Fruit fly (Drosophila melanogaster) whole organism, wandering third instar larva: Measurements from ENCODE around the gene Cdep.

Experiments used
- Abd-B ChIP-seq: fragments of >200 bp; optimal IDR thresholded peaks from 2 replicates; lab custom pipeline; 2017; ENCODE audit warnings: missing biosample characterization, missing genetic modification characterization
- CG32264 ChIP-seq: fragments of 200-800 bp; sonication (Bioruptor generic); optimal IDR thresholded peaks from 2 replicates; lab custom pipeline; 2016; ENCODE audit warnings: missing biosample characterization, missing genetic modification characterization
- CrebA ChIP-seq: fragments of 200-800 bp; sonication (Bioruptor generic); optimal IDR thresholded peaks from 2 replicates; lab custom pipeline; 2016; ENCODE audit warnings: missing biosample characterization, mild to moderate bottlenecking, missing genetic modification characterization, borderline replicate concordance
- Dfd ChIP-seq: fragments of >200 bp; optimal IDR thresholded peaks from 2 replicates; lab custom pipeline; 2017; ENCODE audit warnings: missing biosample characterization, missing genetic modification characterization
- HLH106 ChIP-seq: fragments of 200-800 bp; optimal IDR thresholded peaks from 3 replicates; lab custom pipeline; 2019; ENCODE audit warnings: missing biosample characterization, mild to moderate bottlenecking, missing genetic modification characterization, moderate library complexity
- Hr83 ChIP-seq: fragments of 200-300 bp; sonication (Bioruptor generic); optimal IDR thresholded peaks from 2 replicates; lab custom pipeline; 2016; ENCODE audit warnings: missing biosample characterization, mild to moderate bottlenecking, missing genetic modification characterization, moderate library complexity; ENCODE audit not compliant: poor library complexity, severe bottlenecking
- Mio ChIP-seq: sonication (Bioruptor generic); optimal IDR thresholded peaks from 2 replicates; lab custom pipeline; 2016; ENCODE audit warnings: missing biosample characterization, missing genetic modification characterization
- Myc ChIP-seq: fragments of >200 bp; optimal IDR thresholded peaks from 2 replicates; lab custom pipeline; 2017
- N ChIP-seq: fragments of >200 bp; optimal IDR thresholded peaks from 2 replicates; lab custom pipeline; 2018; ENCODE audit warnings: missing biosample characterization, missing external identifiers, missing genetic modification characterization
- Rel ChIP-seq, 2 experiments: fragments of 200-800 bp; sonication (Bioruptor generic) in 1 of 2; optimal IDR thresholded peaks; 2 replicates in 1 of 2; 3 replicates in 1 of 2; lab custom pipeline; 2016 to 2019; ENCODE audit warnings: mild to moderate bottlenecking in 2 of 2, missing biosample characterization in 2 of 2, missing genetic modification characterization in 2 of 2, moderate library complexity in 1 of 2
- Sp1 ChIP-seq: fragments of 200-800 bp; sonication (Bioruptor generic); optimal IDR thresholded peaks from 3 replicates; lab custom pipeline; 2019; ENCODE audit warnings: missing biosample characterization, mild to moderate bottlenecking, missing genetic modification characterization, moderate library complexity
- Vsx2 ChIP-seq: fragments of 200-300, 225-300 bp; sonication (Bioruptor generic); optimal IDR thresholded peaks from 2 replicates; lab custom pipeline; 2018; ENCODE audit warnings: missing biosample characterization, missing genetic modification characterization; ENCODE audit not compliant: partially characterized antibody
- dl ChIP-seq, 2 experiments: fragments of 175-275, 200-275 bp in 1 of 2; fragments of 200-275 bp in 1 of 2; sonication (Bioruptor generic); optimal IDR thresholded peaks; lab custom pipeline; 2018; ENCODE audit warnings: mild to moderate bottlenecking in 2 of 2, missing biosample characterization in 2 of 2, missing genetic modification characterization in 2 of 2, moderate library complexity in 2 of 2; ENCODE audit not compliant: partially characterized antibody in 2 of 2, insufficient read depth in 1 of 2
- dsf ChIP-seq: sonication (Bioruptor generic); optimal IDR thresholded peaks from 2 replicates; lab custom pipeline; 2016; ENCODE audit warnings: missing biosample characterization, missing genetic modification characterization, borderline replicate concordance
- ey ChIP-seq: fragments of 200-800 bp; sonication (Bioruptor generic); optimal IDR thresholded peaks from 2 replicates; lab custom pipeline; 2016; ENCODE audit warnings: missing biosample characterization, missing genetic modification characterization
- foxo ChIP-seq, 2 experiments: fragments of 200-800 bp; sonication (Bioruptor generic); optimal IDR thresholded peaks; 2 replicates in 1 of 2; 3 replicates in 1 of 2; lab custom pipeline; 2016 to 2017; ENCODE audit warnings: missing biosample characterization in 2 of 2, missing genetic modification characterization in 2 of 2
- fru ChIP-seq: fragments of 200-800 bp; sonication (Bioruptor generic); optimal IDR thresholded peaks from 3 replicates; lab custom pipeline; 2016; ENCODE audit warnings: missing biosample characterization, mild to moderate bottlenecking, missing genetic modification characterization
- h ChIP-seq: fragments of 200-800 bp; sonication (Bioruptor generic); optimal IDR thresholded peaks from 3 replicates; lab custom pipeline; 2016; ENCODE audit warnings: missing biosample characterization, mild to moderate bottlenecking, missing genetic modification characterization
- lola ChIP-seq: fragments of >200 bp; optimal IDR thresholded peaks from 2 replicates; lab custom pipeline; 2017; ENCODE audit warnings: missing biosample characterization, missing genetic modification characterization
- rgr ChIP-seq: fragments of 200-800 bp; sonication (Bioruptor generic); optimal IDR thresholded peaks from 3 replicates; lab custom pipeline; 2016; ENCODE audit warnings: missing biosample characterization, mild to moderate bottlenecking, missing genetic modification characterization
- sage ChIP-seq: fragments of 200-800 bp; sonication (Bioruptor generic); optimal IDR thresholded peaks from 2 replicates; lab custom pipeline; 2016; ENCODE audit warnings: missing biosample characterization, mild to moderate bottlenecking, missing genetic modification characterization
- sv ChIP-seq: fragments of 200-800 bp; sonication (Bioruptor generic); optimal IDR thresholded peaks from 3 replicates; lab custom pipeline; 2016; ENCODE audit warnings: missing biosample characterization, missing genetic modification characterization
- tai ChIP-seq: sonication (Bioruptor generic); optimal IDR thresholded peaks from 2 replicates; lab custom pipeline; 2016; ENCODE audit warnings: missing biosample characterization, missing genetic modification characterization
- woc ChIP-seq: sonication (Bioruptor generic); optimal IDR thresholded peaks from 2 replicates; lab custom pipeline; 2016; ENCODE audit warnings: missing biosample characterization, mild to moderate bottlenecking, missing genetic modification characterization

Cdep gene

DNA sequence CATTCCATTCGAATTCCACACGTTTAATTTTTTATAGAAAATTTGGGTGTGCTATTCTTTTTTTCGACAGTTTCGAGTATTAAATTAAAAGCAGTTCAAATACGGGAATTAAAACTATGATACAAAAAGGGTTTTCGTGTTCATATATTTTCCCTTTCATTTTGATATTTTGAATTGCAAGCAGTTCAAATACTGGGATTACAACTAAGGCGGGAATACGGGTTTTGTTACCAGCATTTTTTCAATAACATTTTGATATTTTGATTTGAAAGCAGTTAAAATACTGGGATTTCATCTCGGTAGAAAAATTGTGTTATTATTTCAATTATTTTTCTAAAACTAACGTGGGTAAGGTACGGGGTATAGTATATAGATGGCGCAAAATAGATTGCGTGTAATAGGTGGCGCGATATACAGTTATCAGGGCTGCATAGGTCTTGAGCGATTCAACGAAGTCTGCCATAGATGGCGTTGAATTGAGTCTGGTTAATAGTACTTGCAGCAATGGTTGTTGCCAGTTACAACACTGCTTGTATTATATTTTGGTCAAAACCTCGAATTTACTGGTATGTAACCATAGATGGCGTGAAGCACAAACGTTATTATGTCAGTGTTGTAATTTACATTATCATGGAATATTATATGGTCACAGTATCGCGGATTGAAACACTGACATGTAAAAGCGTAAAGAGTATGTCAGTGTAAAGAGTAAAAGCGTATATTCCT, 60.2 kb downstream of the Cdep start (continued):
- TF ChIP-seq Dfd (GFP tag; lab: Kevin White, UChicago) (no peak), woc (GFP tag; lab: Kevin White, UChicago) (no peak)

dm6 chr3R:4972961-4973595, 62.7 kb downstream of the Cdep start:
- TF ChIP-seq Myc = peak; percentile 84
- TF ChIP-seq Sp1 (GFP tag; lab: Kevin White, UChicago) = no peak
- no peak for TF ChIP-seq fru
- peak; percentile 70 for TF ChIP-seq N
- no peak for TF ChIP-seq Rel (GFP tag; optimal IDR thresholded peaks at IDR 0.05; lab: Kevin White, UChicago)
- no peak for TF ChIP-seq Rel (tag; optimal IDR thresholded peaks at IDR 0.05; lab: Kevin White, UChicago)
- TF ChIP-seq sv (GFP tag; lab: Kevin White, UChicago) = no peak
- no peak for TF ChIP-seq rgr (GFP tag; lab: Kevin White, UChicago)
- TF ChIP-seq Dfd (GFP tag; lab: Kevin White, UChicago) = no peak
- no peak for TF ChIP-seq HLH106 (tag; lab: Kevin White, UChicago)
- peak; percentile 69 for TF ChIP-seq Vsx2 (GFP tag; lab: Kevin White, UChicago)

DNA sequence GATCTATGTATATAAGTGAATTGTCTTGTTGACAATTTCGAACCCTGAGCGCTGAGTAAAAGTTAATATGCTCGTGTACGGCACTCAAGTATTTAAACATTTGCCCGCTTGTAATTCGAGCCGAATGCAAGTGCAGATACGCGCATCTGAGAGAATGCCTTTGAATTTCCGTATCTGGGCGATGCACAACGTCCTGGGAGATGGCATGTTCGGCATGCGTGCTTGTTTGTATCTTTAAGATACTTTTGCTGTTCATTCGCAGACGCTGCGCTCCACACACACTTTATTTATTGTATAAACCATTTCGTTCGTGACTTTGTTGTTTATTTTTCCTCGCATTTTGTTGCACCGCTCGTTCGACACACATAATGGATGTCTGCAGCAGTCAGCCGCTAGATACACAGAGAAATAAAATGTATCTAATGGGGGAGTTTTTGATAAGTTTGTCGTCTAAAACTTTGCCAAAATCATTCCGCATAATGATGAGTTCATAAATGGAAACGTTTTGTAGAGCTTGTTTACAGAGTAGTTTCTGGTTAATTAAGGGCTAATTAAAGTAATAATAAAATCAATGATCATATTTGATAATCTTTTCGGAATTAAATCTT, 63.5 kb downstream of the Cdep start:
- TF ChIP-seq dl (GFP tag; optimal IDR thresholded peaks at IDR 0.05; lab: Kevin White, UChicago; ENCODE audit: insufficient read depth in 1 of 2, partially characterized antibody in 2 of 2) = no peak
- no peak for TF ChIP-seq Hr83
- no peak for TF ChIP-seq foxo (GFP tag; optimal IDR thresholded peaks at IDR 0.05; lab: Kevin White, UChicago)
- TF ChIP-seq fru = peak; percentile 10
- no peak for TF ChIP-seq Myc
- TF ChIP-seq lola = no peak
- no peak for TF ChIP-seq sage (GFP tag; lab: Kevin White, UChicago)

- TF ChIP-seq woc (GFP tag; lab: Kevin White, UChicago) = peak; percentile 38
- peak; percentile 8 for TF ChIP-seq tai (GFP tag; lab: Kevin White, UChicago)
- no peak for TF ChIP-seq HLH106 (tag; lab: Kevin White, UChicago)
- no peak for TF ChIP-seq Dfd (GFP tag; lab: Kevin White, UChicago)
- TF ChIP-seq CG32264 (GFP tag; lab: Kevin White, UChicago) = no peak
- peak in 1 of 2 experiments; percentile 9 for TF ChIP-seq foxo (GFP tag; optimal IDR thresholded peaks at IDR 0.05; lab: Kevin White, UChicago)
Observed at dm6 chr3R:4974514-4975314, 64.4 kb downstream of the Cdep start.

DNA sequence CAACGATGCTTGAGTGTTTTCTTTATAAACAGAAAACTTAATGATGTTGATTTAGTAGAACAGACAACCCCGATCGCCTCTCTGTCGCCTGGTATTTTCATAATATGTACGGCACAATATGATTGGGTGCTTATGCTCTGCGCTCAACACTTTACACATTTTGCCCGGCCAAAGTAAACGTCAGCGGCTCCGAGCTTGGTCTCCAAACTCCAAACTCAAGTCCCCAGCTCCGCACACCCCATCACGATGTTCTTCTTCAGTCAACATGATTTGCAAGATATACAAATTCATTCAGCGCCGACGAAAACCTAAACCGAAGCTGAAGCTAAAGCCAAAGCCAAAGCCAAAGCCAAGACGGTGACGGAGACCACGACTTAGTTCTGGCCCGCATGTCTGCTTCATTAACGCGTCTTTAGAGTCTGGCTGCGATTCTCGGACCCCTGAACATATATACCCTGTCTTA, 65.0 kb downstream of the Cdep start:
- TF ChIP-seq h (no peak), Dfd (GFP tag; lab: Kevin White, UChicago) (no peak), HLH106 (tag; lab: Kevin White, UChicago) (no peak), Rel (GFP tag; optimal IDR thresholded peaks at IDR 0.05; lab: Kevin White, UChicago) (no peak), Rel (tag; optimal IDR thresholded peaks at IDR 0.05; lab: Kevin White, UChicago) (no peak), Vsx2 (GFP tag; lab: Kevin White, UChicago) (no peak), sv (GFP tag; lab: Kevin White, UChicago) (no peak), Hr83 (no peak), CG32264 (GFP tag; lab: Kevin White, UChicago) (no peak), fru (no peak), dsf (GFP tag; lab: Kevin White, UChicago) (no peak), Myc (no peak), CrebA (GFP tag; lab: Kevin White, UChicago) (no peak), Mio (no peak), Abd-B (GFP tag; lab: Kevin White, UChicago) (no peak), N (no peak), dl (GFP tag; optimal IDR thresholded peaks at IDR 0.05; lab: Kevin White, UChicago; ENCODE audit: insufficient read depth in 1 of 2, partially characterized antibody in 2 of 2) (no peak), woc (GFP tag; lab: Kevin White, UChicago) (no peak), rgr (GFP tag; lab: Kevin White, UChicago) (no peak), ey (no peak)
- TF ChIP-seq, all 38 proteins: peak for 0
